Worm (Caenorhabditis elegans): ENCODE data around the gene arcp-1.

arcp-1 gene

ce11 chrIII:3734007-3734406, 25.2 kb downstream of the arcp-1 start, which contains the start of gene F34D10.3:
TSS of gene F34D10.3 (plus strand) at chrIII:3734255.
- no peak for TF ChIP-seq tag-97 (GFP tag; IDR thresholded peaks at IDR 0.05)
- TF ChIP-seq D1046.2 (GFP tag; IDR thresholded peaks at IDR 0.05) = no peak
- no peak for TF ChIP-seq aly-2 (tag; optimal IDR thresholded peaks at IDR 0.05)
- peak in 1 of 2 experiments; percentile 32 for TF ChIP-seq lsy-2 (tag; optimal IDR thresholded peaks at IDR 0.05)
- peak; percentile 48 for TF ChIP-seq mes-2 (tag; optimal IDR thresholded peaks at IDR 0.05; ENCODE audit: poor library complexity, severe bottlenecking)
- TF ChIP-seq daf-12 (tag; optimal IDR thresholded peaks at IDR 0.05) = no peak
- no peak for TF ChIP-seq daf-16 (GFP tag; optimal IDR thresholded peaks at IDR 0.05)
- TF ChIP-seq daf-16 (tag; optimal IDR thresholded peaks at IDR 0.05) = no peak

DNA sequence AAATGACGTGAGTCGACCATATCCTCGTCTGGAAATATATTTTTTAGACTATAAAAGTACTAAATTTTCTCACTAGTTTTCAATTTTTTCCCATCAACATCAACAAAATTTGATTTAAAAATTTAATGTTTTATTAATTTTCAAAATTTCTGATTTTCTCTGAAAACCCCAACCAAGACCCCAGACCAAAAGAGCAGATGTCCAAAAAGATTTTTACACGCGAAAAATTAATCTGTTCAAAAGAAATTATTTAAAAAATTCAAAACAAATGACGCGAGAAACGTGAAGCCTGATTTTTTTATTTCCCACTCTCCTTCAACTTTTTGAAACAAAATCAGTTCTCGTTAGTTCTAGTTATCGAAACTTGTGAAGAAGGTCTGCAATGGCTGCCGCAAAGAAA, 28.7 kb downstream of the arcp-1 start, which contains the start of gene F34D10.8:
TSS of gene F34D10.8 (plus strand) at position 301 of the 400 bp plus-strand sequence.
- TF ChIP-seq lin-1 (GFP tag; IDR thresholded peaks at IDR 0.05) (no peak), vab-7 (GFP tag; IDR thresholded peaks at IDR 0.05) (no peak), snpc-1.2 (GFP tag; IDR thresholded peaks at IDR 0.05) (no peak), lin-38 (GFP tag; IDR thresholded peaks at IDR 0.05) (no peak), Y105C5A.15 (GFP tag; IDR thresholded peaks at IDR 0.05) (no peak), skn-1 (tag; optimal IDR thresholded peaks at IDR 0.05) (no peak), lir-3 (tag; optimal IDR thresholded peaks at IDR 0.05) (no peak), pqm-1 (tag; optimal IDR thresholded peaks at IDR 0.05) (no peak), ceh-62 (tag; optimal IDR thresholded peaks at IDR 0.05) (no peak), mep-1 (tag; optimal IDR thresholded peaks at IDR 0.05) (no peak), egl-43 (GFP tag; IDR thresholded peaks at IDR 0.05) (no peak), snpc-4 (tag; optimal IDR thresholded peaks at IDR 0.05) (no peak), ztf-11 (tag; optimal IDR thresholded peaks at IDR 0.05) (no peak), saeg-2 (GFP tag; IDR thresholded peaks at IDR 0.05) (no peak), fos-1 (tag; optimal IDR thresholded peaks at IDR 0.05) (no peak), set-16 (GFP tag; IDR thresholded peaks at IDR 0.05) (no peak), ZK546.5 (tag; optimal IDR thresholded peaks at IDR 0.05) (no peak), T20F7.1 (GFP tag; optimal IDR thresholded peaks at IDR 0.05) (no peak), nhr-11 (tag; optimal IDR thresholded peaks at IDR 0.05) (no peak), nhr-48 (tag; optimal IDR thresholded peaks at IDR 0.05) (no peak)

DNA sequence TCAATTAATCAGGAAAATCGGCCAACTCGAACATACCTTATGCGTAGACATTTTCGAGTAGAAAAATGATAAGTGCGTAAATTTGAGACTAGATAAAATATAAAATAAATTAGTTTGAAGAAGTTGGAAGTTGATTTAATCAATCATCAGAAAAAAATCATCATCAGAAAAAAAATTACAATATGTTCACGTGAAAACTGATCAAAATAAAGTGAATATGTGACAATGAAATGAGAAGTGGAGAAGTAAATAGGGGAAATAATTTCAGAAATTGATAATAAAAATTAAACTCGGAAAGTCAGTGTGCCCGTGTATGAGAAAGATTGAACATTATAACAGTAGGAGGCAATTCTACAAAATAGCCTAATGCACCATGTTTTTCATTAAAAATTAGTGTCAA, 29.7 kb downstream of the arcp-1 start, which contains the start of gene F34D10.9:
TSS of gene F34D10.9 (minus strand) at position 101 of the 400 bp plus-strand sequence.
- TF ChIP-seq dmd-6 (GFP tag; IDR thresholded peaks at IDR 0.05) (no peak), madf-9 (GFP tag; conservative IDR thresholded peaks at IDR 0.05) (no peak), T26A8.4 (GFP tag; IDR thresholded peaks at IDR 0.05) (no peak), sdz-12 (GFP tag; optimal IDR thresholded peaks at IDR 0.05) (no peak), nhr-6 (tag; optimal IDR thresholded peaks at IDR 0.05) (no peak), lir-3 (tag; optimal IDR thresholded peaks at IDR 0.05) (no peak), arid-1 (GFP tag; conservative IDR thresholded peaks at IDR 0.05) (no peak), F49E8.2 (tag; optimal IDR thresholded peaks at IDR 0.05; ENCODE audit: borderline replicate concordance) (no peak), aha-1 (tag) (no peak), nhr-77 (tag; optimal IDR thresholded peaks at IDR 0.05) (no peak), nhr-42 (GFP tag; IDR thresholded peaks at IDR 0.05) (no peak), lin-13 (GFP tag; optimal IDR thresholded peaks at IDR 0.05) (no peak)

ce11 chrIII:3726443-3726842, 32.8 kb downstream of the arcp-1 start, which contains the start of gene gldi-5:
TSS of gene gldi-5 (minus strand) at chrIII:3726500.
- TF ChIP-seq gei-8 (GFP tag; optimal IDR thresholded peaks at IDR 0.05) = no peak
- TF ChIP-seq ZK337.2 (GFP tag; IDR thresholded peaks at IDR 0.05) = no peak
- no peak for TF ChIP-seq ceh-20 (GFP tag; IDR thresholded peaks at IDR 0.05)
- TF ChIP-seq set-16 (GFP tag; IDR thresholded peaks at IDR 0.05) = no peak
- no peak for TF ChIP-seq ztf-7 (tag; optimal IDR thresholded peaks at IDR 0.05)
- TF ChIP-seq ctbp-1 (GFP tag; IDR thresholded peaks at IDR 0.05) = no peak
- no peak for TF ChIP-seq zip-11 (GFP tag; IDR thresholded peaks at IDR 0.05)
- TF ChIP-seq pqm-1 (tag; optimal IDR thresholded peaks at IDR 0.05) = no peak
- TF ChIP-seq php-3 (GFP tag; IDR thresholded peaks at IDR 0.05) = no peak
- no peak for TF ChIP-seq mxl-2 (GFP tag; conservative IDR thresholded peaks at IDR 0.05)
- no peak for TF ChIP-seq nhr-111 (GFP tag; optimal IDR thresholded peaks at IDR 0.05)
- no peak for TF ChIP-seq hmg-1.1 (GFP tag; IDR thresholded peaks at IDR 0.05)
- TF ChIP-seq spr-1 (tag; optimal IDR thresholded peaks at IDR 0.05) = no peak
- no peak for TF ChIP-seq lim-7 (GFP tag; IDR thresholded peaks at IDR 0.05)
- no peak for TF ChIP-seq daf-16 (GFP tag; optimal IDR thresholded peaks at IDR 0.05)
- no peak for TF ChIP-seq daf-16 (tag; optimal IDR thresholded peaks at IDR 0.05)

All from whole organism, L4 larva.